Worm (Caenorhabditis elegans) whole organism, L3 larva: Measurements from ENCODE around the gene rgr-1.

Experiments used
- fkh-10 ChIP-seq: sonication (generic microtip); optimal IDR thresholded peaks from 2 replicates; lab custom pipeline; 2017; ENCODE audit warnings: missing biosample characterization, missing genetic modification reagents, missing genetic modification characterization
- tbx-2 ChIP-seq: sonication (generic microtip); optimal IDR thresholded peaks from 2 replicates; lab custom pipeline; 2016; ENCODE audit warnings: mild to moderate bottlenecking, missing genetic modification characterization, missing compliant biosample characterization

DNA sequence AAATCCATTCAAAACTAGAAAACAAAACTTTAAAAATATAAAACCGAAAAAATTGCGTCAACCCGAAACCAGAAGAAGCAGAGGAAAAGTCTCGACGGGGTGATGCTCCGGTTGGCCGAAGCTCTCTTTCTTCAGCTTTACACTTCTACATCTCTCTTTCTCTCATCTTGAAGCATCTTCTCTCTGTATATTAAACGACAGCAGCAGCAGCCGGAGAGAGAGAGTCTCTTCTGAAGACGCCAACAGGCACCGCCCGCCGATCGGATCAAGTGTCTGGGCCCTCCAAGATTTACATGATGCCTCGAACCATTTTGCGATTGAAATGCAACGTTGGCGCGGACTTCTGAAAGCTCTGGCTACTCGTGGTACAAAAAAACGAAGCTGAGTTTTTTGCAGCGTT, 46.8 kb upstream of the rgr-1 start:
- TF ChIP-seq fkh-10 (GFP tag; lab: Kevin White, UChicago) (no peak), tbx-2 (tag; lab: Kevin White, UChicago) (no peak)
